Fruit fly (Drosophila melanogaster) whole organism, pupa: Measurements from ENCODE around the gene elB.

Experiments used
- CG10348 ChIP-seq: fragments of 200-800 bp; sonication (Bioruptor generic); IDR thresholded peaks from 2 replicates; pipeline ENCODE4 v1.3.6; 2022; ENCODE audit warnings: missing biosample characterization, missing genetic modification characterization
- CG12605 ChIP-seq: fragments of 200-800 bp; sonication (Bioruptor generic); IDR thresholded peaks from 2 replicates; pipeline ENCODE4 v1.3.6; 2022; ENCODE audit warnings: missing biosample characterization, missing genetic modification characterization
- CG13204 ChIP-seq: fragments of 200-800 bp; sonication (Bioruptor generic); optimal IDR thresholded peaks from 2 replicates; lab custom pipeline; 2018; ENCODE audit warnings: missing biosample characterization, mild to moderate bottlenecking, missing genetic modification characterization, moderate library complexity
- CG14655 ChIP-seq: fragments of 200-800 bp; sonication (Bioruptor generic); optimal IDR thresholded peaks from 3 replicates; lab custom pipeline; 2017; ENCODE audit warnings: mild to moderate bottlenecking, missing biosample characterization, missing genetic modification reagents, missing genetic modification characterization
- CG15710 ChIP-seq: fragments of 200-800 bp; sonication (Bioruptor generic); optimal IDR thresholded peaks from 2 replicates; lab custom pipeline; 2018; ENCODE audit warnings: missing biosample characterization, mild to moderate bottlenecking, missing genetic modification characterization, moderate library complexity
- CG17806 ChIP-seq: fragments of 200-800 bp; sonication (Bioruptor generic); optimal IDR thresholded peaks from 2 replicates; lab custom pipeline; 2018; ENCODE audit warnings: missing biosample characterization, mild to moderate bottlenecking, missing genetic modification characterization, moderate library complexity
- CG32121 ChIP-seq: fragments of 200-800 bp; sonication (Bioruptor generic); IDR thresholded peaks from 2 replicates; pipeline ENCODE4 v1.3.6; 2022; ENCODE audit warnings: missing biosample characterization, missing genetic modification characterization
- CG34367 ChIP-seq: fragments of 200-800 bp; sonication (Bioruptor generic); optimal IDR thresholded peaks from 2 replicates; lab custom pipeline; 2018; ENCODE audit warnings: missing biosample characterization, mild to moderate bottlenecking, missing genetic modification characterization
- CG4496 ChIP-seq: fragments of 200-800 bp; sonication (Bioruptor generic); IDR thresholded peaks from 3 replicates; pipeline ENCODE4 v1.3.6; 2022; ENCODE audit warnings: missing biosample characterization, missing genetic modification characterization
- CG8159 ChIP-seq: fragments of 200-800 bp; sonication (Bioruptor generic); optimal IDR thresholded peaks from 3 replicates; lab custom pipeline; 2018; ENCODE audit warnings: missing biosample characterization, mild to moderate bottlenecking, missing genetic modification characterization, moderate library complexity
- CG8301 ChIP-seq: fragments of 200-800 bp; sonication (Bioruptor generic); optimal IDR thresholded peaks from 2 replicates; lab custom pipeline; 2018; ENCODE audit warnings: missing biosample characterization, mild to moderate bottlenecking, missing genetic modification characterization
- CG9948 ChIP-seq: fragments of 200-800 bp; sonication (Bioruptor generic); optimal IDR thresholded peaks from 2 replicates; lab custom pipeline; 2018; ENCODE audit warnings: missing biosample characterization, mild to moderate bottlenecking, missing genetic modification characterization, moderate library complexity
- D1 ChIP-seq: fragments of 200-800 bp; sonication (Bioruptor generic); optimal IDR thresholded peaks from 2 replicates; lab custom pipeline; 2018; ENCODE audit warnings: missing biosample characterization, mild to moderate bottlenecking, missing genetic modification characterization, moderate library complexity
- EcR ChIP-seq: fragments of 200-800 bp; sonication (Bioruptor generic); optimal IDR thresholded peaks from 3 replicates; lab custom pipeline; 2019; ENCODE audit warnings: missing biosample characterization, missing genetic modification characterization, mild to moderate bottlenecking, moderate library complexity, missing genetic modification reagents
- Ets98B ChIP-seq: fragments of 200-800 bp; sonication (Bioruptor generic); IDR thresholded peaks from 2 replicates; pipeline ENCODE4 v1.3.6; 2022; ENCODE audit warnings: missing biosample characterization, missing genetic modification characterization
- Pif1A ChIP-seq: fragments of 200-800 bp; sonication (Bioruptor generic); optimal IDR thresholded peaks from 3 replicates; lab custom pipeline; 2016; ENCODE audit warnings: missing biosample characterization, missing genetic modification characterization
- Pif1B ChIP-seq: fragments of 200-800 bp; sonication (Bioruptor generic); optimal IDR thresholded peaks from 3 replicates; lab custom pipeline; 2016; ENCODE audit warnings: missing biosample characterization, missing genetic modification characterization
- Snoo ChIP-seq: fragments of 200-800 bp; sonication (Bioruptor generic); optimal IDR thresholded peaks from 3 replicates; lab custom pipeline; 2017; ENCODE audit warnings: missing biosample characterization, mild to moderate bottlenecking, missing genetic modification characterization, inconsistent platforms
- fd96Ca ChIP-seq: fragments of 200-800 bp; sonication (Bioruptor generic); IDR thresholded peaks from 3 replicates; pipeline ENCODE4 v1.3.6; 2022; ENCODE audit warnings: missing biosample characterization, missing genetic modification characterization
- gl ChIP-seq: fragments of 200-800 bp; sonication (Bioruptor generic); optimal IDR thresholded peaks from 2 replicates; lab custom pipeline; 2018; ENCODE audit warnings: missing biosample characterization, mild to moderate bottlenecking, missing genetic modification characterization
- rn ChIP-seq: fragments of 200-800 bp; sonication (Bioruptor generic); IDR thresholded peaks from 2 replicates; pipeline ENCODE4 v1.3.6; 2022; ENCODE audit warnings: missing biosample characterization, missing genetic modification characterization

Gene elB

DNA sequence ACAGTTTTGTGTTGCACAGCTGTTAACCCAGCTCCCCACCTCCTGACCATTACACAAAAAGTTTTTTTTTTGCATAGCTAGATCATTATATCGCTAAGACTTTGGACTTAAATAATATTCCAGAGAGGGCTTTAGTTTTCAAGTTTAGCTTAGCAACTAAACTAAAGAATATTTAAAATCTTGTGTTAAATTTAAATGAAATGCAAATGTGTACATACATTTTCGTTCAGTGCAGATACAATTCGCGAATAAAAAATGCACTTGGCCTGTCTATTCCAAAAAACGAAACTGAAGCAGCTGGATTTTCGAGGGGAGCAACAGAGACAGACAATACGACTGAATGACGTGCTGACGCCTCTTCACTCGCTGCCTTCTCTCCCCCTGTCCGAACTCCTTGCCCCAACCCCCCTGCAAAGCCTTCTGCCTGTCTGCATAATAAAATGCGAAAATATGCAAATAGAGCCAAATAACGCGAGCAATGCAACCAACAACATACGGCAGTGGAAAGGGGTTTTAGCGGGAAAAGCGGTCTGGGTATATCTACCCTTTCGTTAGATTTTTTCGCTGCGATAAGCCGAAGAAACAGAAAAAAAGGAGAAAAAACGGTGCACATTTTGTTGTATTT is 7.6 kb downstream of the elB start:
- TF ChIP-seq CG14655, result peak; percentile 38
- TF ChIP-seq Pif1A (GFP tag; lab: Kevin White, UChicago), result peak; percentile 17
- TF ChIP-seq CG15710 (tag; lab: Kevin White, UChicago), result no peak
- no peak for TF ChIP-seq fd96Ca (GFP tag; lab: Robert Waterston, UW)
- peak; percentile 31 for TF ChIP-seq CG17806
- TF ChIP-seq rn, result 0 out of 2 replicates have a peak, but pooled peaks have one; percentile 14
- no peak for TF ChIP-seq EcR
- peak; percentile 68; the same call in 2 of the 3 replicates for TF ChIP-seq CG4496
- no peak for TF ChIP-seq Ets98B (GFP tag; lab: Robert Waterston, UW)
- TF ChIP-seq, all 21 proteins: peak for 5

dm6 chr2L:14400676-14401075 is 8.7 kb downstream of the elB start:
- peak; percentile 27 for TF ChIP-seq Snoo
- peak; percentile 64 for TF ChIP-seq CG8159 (tag; lab: Kevin White, UChicago)
- TF ChIP-seq CG17806, result peak; percentile 36
- TF ChIP-seq CG8301 (tag; lab: Kevin White, UChicago), result peak; percentile 41
- TF ChIP-seq CG14655, result peak; percentile 55
- no peak for TF ChIP-seq CG34367 (tag; lab: Kevin White, UChicago)
- TF ChIP-seq CG9948 (tag; lab: Kevin White, UChicago), result peak; percentile 18
- peak; percentile 8; the same call in 1 of the 2 replicates for TF ChIP-seq CG32121 (GFP tag; lab: Robert Waterston, UW)
- no peak for TF ChIP-seq Pif1B (GFP tag; lab: Kevin White, UChicago)
- TF ChIP-seq CG15710 (tag; lab: Kevin White, UChicago), result peak; percentile 1

- no peak for TF ChIP-seq CG13204 (GFP tag; lab: Kevin White, UChicago)
- TF ChIP-seq gl (tag; lab: Kevin White, UChicago), result no peak
- no peak for TF ChIP-seq CG10348 (GFP tag; lab: Robert Waterston, UW)
- TF ChIP-seq Ets98B (GFP tag; lab: Robert Waterston, UW), result no peak
- TF ChIP-seq CG34367 (tag; lab: Kevin White, UChicago), result no peak
- TF ChIP-seq CG15710 (tag; lab: Kevin White, UChicago), result no peak
- no peak for TF ChIP-seq EcR
- TF ChIP-seq CG12605, result no peak
- TF ChIP-seq, all 21 proteins: peak for 0
These were observed 10.0 kb downstream of the elB start for dm6 chr2L:14399326-14399725.

DNA sequence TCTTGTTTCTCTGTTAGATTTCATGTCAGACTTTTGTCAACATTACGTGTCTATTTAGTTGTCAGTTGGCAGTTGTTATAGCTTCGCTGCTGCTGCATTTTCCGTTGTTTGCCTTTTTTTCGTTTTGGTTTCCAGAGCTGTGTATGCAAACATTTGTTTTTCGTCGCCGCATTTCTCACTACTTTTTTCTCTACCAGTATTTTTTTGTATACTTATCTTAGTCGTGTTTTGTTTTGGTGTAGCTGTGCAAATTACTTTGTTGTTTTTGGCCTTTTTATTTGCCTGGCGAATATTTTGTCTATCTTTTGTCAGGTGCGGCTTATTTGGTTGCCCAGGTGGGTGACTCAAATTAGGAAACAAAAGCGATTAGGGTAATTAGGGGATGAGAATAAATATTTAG is 10.8 kb downstream of the elB start:
- TF ChIP-seq Pif1B (GFP tag; lab: Kevin White, UChicago) (no peak), CG12605 (no peak), D1 (tag; lab: Kevin White, UChicago) (no peak), CG13204 (GFP tag; lab: Kevin White, UChicago) (no peak), CG8301 (tag; lab: Kevin White, UChicago) (no peak)

dm6 chr2L:14397948-14398347 is 11.4 kb downstream of the elB start:
- TF ChIP-seq rn (no peak), CG17806 (no peak)

dm6 chr2L:14397067-14397598 is 12.2 kb downstream of the elB start:
- TF ChIP-seq CG14655, result no peak
- no peak for TF ChIP-seq CG32121 (GFP tag; lab: Robert Waterston, UW)
- no peak for TF ChIP-seq CG8301 (tag; lab: Kevin White, UChicago)
- TF ChIP-seq Ets98B (GFP tag; lab: Robert Waterston, UW), result no peak
- TF ChIP-seq CG4496, result no peak
- no peak for TF ChIP-seq EcR
- no peak for TF ChIP-seq CG34367 (tag; lab: Kevin White, UChicago)

dm6 chr2L:14396263-14396662 is 13.1 kb downstream of the elB start:
- TF ChIP-seq Pif1A (GFP tag; lab: Kevin White, UChicago) (no peak), Snoo (no peak), CG10348 (GFP tag; lab: Robert Waterston, UW) (no peak), CG13204 (GFP tag; lab: Kevin White, UChicago) (no peak), gl (tag; lab: Kevin White, UChicago) (no peak), D1 (tag; lab: Kevin White, UChicago) (no peak), fd96Ca (GFP tag; lab: Robert Waterston, UW) (no peak), CG34367 (tag; lab: Kevin White, UChicago) (no peak), CG15710 (tag; lab: Kevin White, UChicago) (no peak), CG32121 (GFP tag; lab: Robert Waterston, UW) (no peak), CG17806 (no peak), Ets98B (GFP tag; lab: Robert Waterston, UW) (no peak), EcR (no peak), CG12605 (no peak)
- TF ChIP-seq, all 21 proteins: peak for 0
